Worm (Caenorhabditis elegans) whole organism, L2 larva: ENCODE data around the gene pcp-1.

Experiments
- C34F6.9 ChIP-seq: fragments of 150-350 bp; optimal IDR thresholded peaks from 2 replicates; lab custom pipeline; 2014; ENCODE audit warnings: missing biosample characterization, missing genetic modification characterization
- F13H6.1 ChIP-seq: sonication (generic microtip); optimal IDR thresholded peaks from 2 replicates; lab custom pipeline; 2016; ENCODE audit warnings: missing genetic modification characterization, missing compliant biosample characterization
- R02D3.7 ChIP-seq: fragments of 150-350 bp; optimal IDR thresholded peaks from 2 replicates; lab custom pipeline; 2014; ENCODE audit warnings: missing biosample characterization, missing genetic modification characterization
- Y55F3AM.14 ChIP-seq: fragments of 200-800 bp; sonication (Bioruptor generic); optimal IDR thresholded peaks from 2 replicates; lab custom pipeline; 2018; ENCODE audit warnings: mild to moderate bottlenecking, missing genetic modification characterization, missing compliant biosample characterization
- ZK546.5 ChIP-seq: sonication (generic microtip); optimal IDR thresholded peaks from 2 replicates; lab custom pipeline; 2017; ENCODE audit warnings: missing biosample characterization, missing genetic modification characterization
- alr-1 ChIP-seq: fragments of 150-350 bp; optimal IDR thresholded peaks from 2 replicates; lab custom pipeline; 2014; ENCODE audit warnings: missing biosample characterization, missing genetic modification characterization
- aly-2 ChIP-seq: fragments of 150-350 bp; optimal IDR thresholded peaks from 2 replicates; lab custom pipeline; 2014; ENCODE audit warnings: missing biosample characterization, missing genetic modification characterization
- ama-1 ChIP-seq: fragments of 150-350 bp; optimal IDR thresholded peaks from 2 replicates; lab custom pipeline; 2018; ENCODE audit warnings: inconsistent platforms
- blmp-1 ChIP-seq: sonication (generic microtip); optimal IDR thresholded peaks from 2 replicates; lab custom pipeline; 2017; ENCODE audit warnings: missing genetic modification characterization, mild to moderate bottlenecking, missing compliant biosample characterization, antibody characterized with exemption, moderate library complexity; ENCODE audit not compliant: insufficient read depth
- ceh-16 ChIP-seq: fragments of 150-350 bp; optimal IDR thresholded peaks from 2 replicates; lab custom pipeline; 2014; ENCODE audit warnings: missing biosample characterization, missing genetic modification characterization
- ceh-82 ChIP-seq: fragments of 150-350 bp; optimal IDR thresholded peaks from 2 replicates; lab custom pipeline; 2014; ENCODE audit warnings: missing biosample characterization, missing genetic modification characterization
- crh-2 ChIP-seq: sonication (generic microtip); optimal IDR thresholded peaks from 2 replicates; lab custom pipeline; 2017; ENCODE audit warnings: missing biosample characterization, missing genetic modification characterization
- dmd-4 ChIP-seq: sonication (generic microtip); optimal IDR thresholded peaks from 2 replicates; lab custom pipeline; 2017; ENCODE audit warnings: missing biosample characterization, missing genetic modification characterization
- egl-27 ChIP-seq: sonication (generic microtip); optimal IDR thresholded peaks from 3 replicates; lab custom pipeline; 2017; ENCODE audit warnings: missing biosample characterization, missing genetic modification reagents, missing genetic modification characterization
- elt-1 ChIP-seq: fragments of 150-350 bp; optimal IDR thresholded peaks from 2 replicates; lab custom pipeline; 2014; ENCODE audit warnings: missing biosample characterization, missing genetic modification characterization
- elt-3 ChIP-seq: sonication (generic microtip); optimal IDR thresholded peaks from 2 replicates; lab custom pipeline; 2017; ENCODE audit warnings: missing biosample characterization, missing genetic modification characterization
- fos-1 ChIP-seq: fragments of 150-350 bp; optimal IDR thresholded peaks from 2 replicates; lab custom pipeline; 2014; ENCODE audit warnings: missing biosample characterization, missing genetic modification characterization
- gmeb-1 ChIP-seq: fragments of 150-350 bp; optimal IDR thresholded peaks from 2 replicates; lab custom pipeline; 2014; ENCODE audit warnings: missing biosample characterization, missing genetic modification characterization
- lin-11 ChIP-seq: fragments of 150-350 bp; sonication (generic microtip); optimal IDR thresholded peaks from 2 replicates; lab custom pipeline; 2014; ENCODE audit warnings: missing biosample characterization, missing genetic modification characterization, inconsistent platforms, mixed read lengths
- lin-13 ChIP-seq: fragments of 150-350 bp; optimal IDR thresholded peaks from 2 replicates; lab custom pipeline; 2014; ENCODE audit warnings: missing biosample characterization, missing genetic modification reagents, missing genetic modification characterization
- lsy-2 ChIP-seq, 2 experiments: fragments of 150-350 bp in 1 of 2; sonication (generic microtip) in 1 of 2; optimal IDR thresholded peaks; 2 replicates each; lab custom pipeline; 2014 to 2017; ENCODE audit warnings: missing biosample characterization in 2 of 2, missing genetic modification characterization in 2 of 2
- mab-5 ChIP-seq: fragments of 150-350 bp; optimal IDR thresholded peaks from 2 replicates; lab custom pipeline; 2014; ENCODE audit warnings: missing biosample characterization, missing genetic modification characterization
- mbf-1 ChIP-seq: sonication (generic microtip); optimal IDR thresholded peaks from 2 replicates; lab custom pipeline; 2017; ENCODE audit warnings: missing biosample characterization, missing genetic modification characterization
- mdl-1 ChIP-seq, 2 experiments: fragments of 150-350 bp in 1 of 2; sonication (generic microtip) in 1 of 2; optimal IDR thresholded peaks; 2 replicates each; lab custom pipeline; 2017; ENCODE audit warnings: missing biosample characterization in 2 of 2, missing genetic modification characterization in 2 of 2
- nhr-10 ChIP-seq: sonication (generic microtip); optimal IDR thresholded peaks from 2 replicates; lab custom pipeline; 2017; ENCODE audit warnings: missing biosample characterization, missing genetic modification characterization
- nhr-11 ChIP-seq: fragments of 150-350 bp; optimal IDR thresholded peaks from 2 replicates; lab custom pipeline; 2014; ENCODE audit warnings: missing biosample characterization, missing genetic modification characterization
- nhr-12 ChIP-seq: fragments of 150-350 bp; optimal IDR thresholded peaks from 2 replicates; lab custom pipeline; 2014; ENCODE audit warnings: missing biosample characterization, missing genetic modification characterization
- nhr-129 ChIP-seq: fragments of 150-350 bp; optimal IDR thresholded peaks from 2 replicates; lab custom pipeline; 2014; ENCODE audit warnings: missing biosample characterization, missing genetic modification characterization
- nhr-21 ChIP-seq: fragments of 150-350 bp; optimal IDR thresholded peaks from 2 replicates; lab custom pipeline; 2014; ENCODE audit warnings: missing biosample characterization, missing genetic modification characterization
- nhr-237 ChIP-seq: fragments of 150-350 bp; optimal IDR thresholded peaks from 2 replicates; lab custom pipeline; 2014; ENCODE audit warnings: missing biosample characterization, missing genetic modification characterization
- nhr-25 ChIP-seq: fragments of 150-350 bp; sonication (generic microtip); optimal IDR thresholded peaks from 3 replicates; lab custom pipeline; 2014; ENCODE audit warnings: missing biosample characterization, missing genetic modification characterization
- nhr-6 ChIP-seq: fragments of 150-350 bp; optimal IDR thresholded peaks from 2 replicates; lab custom pipeline; 2014; ENCODE audit warnings: missing biosample characterization, missing genetic modification characterization
- nhr-77 ChIP-seq: fragments of 150-350 bp; optimal IDR thresholded peaks from 2 replicates; lab custom pipeline; 2014; ENCODE audit warnings: missing biosample characterization, missing genetic modification characterization
- peb-1 ChIP-seq: fragments of 150-350 bp; optimal IDR thresholded peaks from 2 replicates; lab custom pipeline; 2014; ENCODE audit warnings: missing biosample characterization, missing genetic modification characterization
- sem-4 ChIP-seq: fragments of 150-350 bp; optimal IDR thresholded peaks from 2 replicates; lab custom pipeline; 2014; ENCODE audit warnings: missing biosample characterization, missing genetic modification reagents, missing genetic modification characterization
- skn-1 ChIP-seq: sonication (generic microtip); optimal IDR thresholded peaks from 2 replicates; lab custom pipeline; 2017; ENCODE audit warnings: missing biosample characterization, missing genetic modification characterization
- sma-3 ChIP-seq: sonication (generic microtip); optimal IDR thresholded peaks from 2 replicates; lab custom pipeline; 2016; ENCODE audit warnings: missing genetic modification reagents, missing genetic modification characterization, missing compliant biosample characterization
- sma-9 ChIP-seq, 2 experiments: fragments of 150-350 bp in 1 of 2; sonication (generic microtip) in 1 of 2; optimal IDR thresholded peaks; 2 replicates each; lab custom pipeline; 2014 to 2016; ENCODE audit warnings: missing genetic modification characterization in 2 of 2, mild to moderate bottlenecking in 1 of 2, missing biosample characterization in 1 of 2, missing compliant biosample characterization in 1 of 2, missing genetic modification reagents in 1 of 2, moderate library complexity in 1 of 2
- snpc-4 ChIP-seq: fragments of 150-350 bp; optimal IDR thresholded peaks from 2 replicates; lab custom pipeline; 2014; ENCODE audit warnings: missing biosample characterization, missing genetic modification characterization
- unc-55 ChIP-seq: fragments of 150-350 bp; sonication (generic microtip); optimal IDR thresholded peaks from 3 replicates; lab custom pipeline; 2014; ENCODE audit warnings: missing biosample characterization, missing genetic modification reagents, missing genetic modification characterization
- unc-62 ChIP-seq: fragments of 150-350 bp; optimal IDR thresholded peaks from 2 replicates; lab custom pipeline; 2014; ENCODE audit warnings: missing biosample characterization, missing genetic modification reagents, missing genetic modification characterization
- zag-1 ChIP-seq: fragments of 150-350 bp; optimal IDR thresholded peaks from 2 replicates; lab custom pipeline; 2014; ENCODE audit warnings: missing biosample characterization, missing genetic modification characterization
- ztf-11 ChIP-seq: sonication (generic microtip); optimal IDR thresholded peaks from 2 replicates; lab custom pipeline; 2017; ENCODE audit warnings: missing biosample characterization, missing genetic modification characterization
- ztf-4 ChIP-seq: fragments of 150-350 bp; optimal IDR thresholded peaks from 2 replicates; lab custom pipeline; 2014; ENCODE audit warnings: missing biosample characterization, missing genetic modification characterization

pcp-1 gene

ce11 chrIII:7758562-7758961, at the start of gene pcp-1:
Gene pcp-1, plus strand, starts transcription at chrIII:7758903.
- TF ChIP-seq sma-9 (GFP tag; optimal IDR thresholded peaks at IDR 0.05; lab: Kevin White, UChicago) = peak; percentile 67
- no peak for TF ChIP-seq sma-9 (tag; optimal IDR thresholded peaks at IDR 0.05; lab: Kevin White, UChicago)
- peak; percentile 16 for TF ChIP-seq sma-3 (GFP tag; lab: Kevin White, UChicago)
- no peak for TF ChIP-seq ceh-82 (tag; lab: Kevin White, UChicago)
- peak; percentile 62 for TF ChIP-seq gmeb-1
- TF ChIP-seq elt-3 (tag; lab: Kevin White, UChicago) = no peak
- TF ChIP-seq alr-1 (tag; lab: Kevin White, UChicago) = no peak
- peak; percentile 91 for TF ChIP-seq fos-1 (tag; lab: Kevin White, UChicago)
- peak; percentile 45 for TF ChIP-seq F13H6.1 (tag; lab: Kevin White, UChicago)
- peak; percentile 65 for TF ChIP-seq crh-2 (tag; lab: Kevin White, UChicago)

- TF ChIP-seq nhr-11 (tag; lab: Kevin White, UChicago) (no peak), ztf-4 (tag; lab: Kevin White, UChicago) (no peak), ceh-16 (no peak)
Measured at ce11 chrIII:7709391-7709790, 49.3 kb upstream of the pcp-1 start, which contains the start of gene lin-13. Gene lin-13, minus strand, starts transcription at chrIII:7709491.

DNA sequence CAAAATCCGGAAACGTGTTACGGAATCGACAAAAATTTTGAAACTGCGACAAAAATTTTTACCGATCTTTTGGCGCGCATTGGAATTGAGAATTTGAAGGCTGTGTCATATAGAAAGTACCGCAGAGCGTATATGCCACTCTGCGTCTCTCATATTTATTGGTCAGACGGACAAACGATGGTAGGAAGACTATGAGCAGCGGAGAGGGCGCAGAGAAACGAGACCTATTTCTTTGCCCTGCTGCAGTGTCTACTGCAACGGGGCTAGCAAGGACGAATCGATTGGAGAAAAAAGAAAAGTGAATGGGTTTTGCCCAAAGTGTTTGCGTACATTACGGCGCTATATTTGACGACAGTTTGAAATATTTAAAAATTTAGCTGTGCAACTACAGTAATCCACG, 48.6 kb upstream of the pcp-1 start:
- TF ChIP-seq fos-1 (tag; lab: Kevin White, UChicago) = peak; percentile 66
- peak; percentile 25 for TF ChIP-seq ama-1
- peak; percentile 94 for TF ChIP-seq nhr-129 (tag; lab: Kevin White, UChicago)
- TF ChIP-seq ztf-11 = no peak
- no peak for TF ChIP-seq peb-1 (tag; lab: Kevin White, UChicago)
- no peak for TF ChIP-seq R02D3.7
- TF ChIP-seq sma-9 (GFP tag; optimal IDR thresholded peaks at IDR 0.05; lab: Kevin White, UChicago) = peak; percentile 55
- TF ChIP-seq sma-9 (tag; optimal IDR thresholded peaks at IDR 0.05; lab: Kevin White, UChicago) = no peak
- TF ChIP-seq nhr-12 = no peak
- TF ChIP-seq ceh-16 = no peak
- TF ChIP-seq ZK546.5 (tag; lab: Kevin White, UChicago) = no peak
- peak; percentile 41 to 88 for TF ChIP-seq lsy-2 (tag; optimal IDR thresholded peaks at IDR 0.05; lab: Kevin White, UChicago)
- TF ChIP-seq mbf-1 = no peak
- TF ChIP-seq nhr-25 (tag; lab: Kevin White, UChicago) = peak; percentile 71
- peak; percentile 92 for TF ChIP-seq C34F6.9 (tag; lab: Kevin White, UChicago)
- peak; percentile 25 for TF ChIP-seq egl-27 (tag; lab: Kevin White, UChicago)
- peak; percentile 98 for TF ChIP-seq lin-13 (GFP tag; lab: Kevin White, UChicago)
- peak; percentile 62 for TF ChIP-seq zag-1 (tag; lab: Kevin White, UChicago)
- no peak for TF ChIP-seq mdl-1 (tag; optimal IDR thresholded peaks at IDR 0.05; lab: Kevin White, UChicago)
- peak; percentile 83 for TF ChIP-seq crh-2 (tag; lab: Kevin White, UChicago)
- no peak for TF ChIP-seq elt-1 (tag; lab: Kevin White, UChicago)
- TF ChIP-seq nhr-11 (tag; lab: Kevin White, UChicago) = no peak
- peak; percentile 46 for TF ChIP-seq mab-5
- no peak for TF ChIP-seq alr-1 (tag; lab: Kevin White, UChicago)
- TF ChIP-seq sem-4 (tag; lab: Kevin White, UChicago) = peak; percentile 80
- peak; percentile 64 for TF ChIP-seq ztf-4 (tag; lab: Kevin White, UChicago)
- TF ChIP-seq Y55F3AM.14 (GFP tag; lab: Kevin White, UChicago) = no peak
- TF ChIP-seq nhr-21 (tag; lab: Kevin White, UChicago) = peak; percentile 52
- no peak for TF ChIP-seq nhr-237 (tag; lab: Kevin White, UChicago)
- TF ChIP-seq sma-3 (GFP tag; lab: Kevin White, UChicago) = peak; percentile 55
- TF ChIP-seq lin-11 = peak; percentile 72
- peak; percentile 76 for TF ChIP-seq gmeb-1
- TF ChIP-seq nhr-6 (tag; lab: Kevin White, UChicago) = peak; percentile 64
- peak; percentile 58 for TF ChIP-seq snpc-4 (tag; lab: Kevin White, UChicago)
- TF ChIP-seq unc-62 (GFP tag; lab: Kevin White, UChicago) = no peak
- TF ChIP-seq nhr-10 (tag; lab: Kevin White, UChicago) = peak; percentile 3
- TF ChIP-seq aly-2 (tag; lab: Kevin White, UChicago) = no peak
- TF ChIP-seq dmd-4 = no peak
- peak; percentile 80 for TF ChIP-seq unc-55
- TF ChIP-seq F13H6.1 (tag; lab: Kevin White, UChicago) = peak; percentile 82
- TF ChIP-seq blmp-1 = peak; percentile 58
- no peak for TF ChIP-seq skn-1
- no peak for TF ChIP-seq nhr-77
- TF ChIP-seq, all 48 proteins: peak for 24
